Fruit fly (Drosophila melanogaster): ENCODE data around the gene CG34181.

dm6 chr2L:9327444-9327843, 40.0 kb upstream of the CG34181 start, which contains the start of gene CG17005:
- TF ChIP-seq net (GFP tag; optimal IDR thresholded peaks at IDR 0.05) (no peak), eg (GFP tag; IDR thresholded peaks at IDR 0.05) (no peak)
